Fruit fly (Drosophila melanogaster): Measurements from ENCODE around the gene CG3285.
A peak's percentile ranks its signal among the peaks of the same experiment; 100 is the strongest.

The CG3285 gene

DNA sequence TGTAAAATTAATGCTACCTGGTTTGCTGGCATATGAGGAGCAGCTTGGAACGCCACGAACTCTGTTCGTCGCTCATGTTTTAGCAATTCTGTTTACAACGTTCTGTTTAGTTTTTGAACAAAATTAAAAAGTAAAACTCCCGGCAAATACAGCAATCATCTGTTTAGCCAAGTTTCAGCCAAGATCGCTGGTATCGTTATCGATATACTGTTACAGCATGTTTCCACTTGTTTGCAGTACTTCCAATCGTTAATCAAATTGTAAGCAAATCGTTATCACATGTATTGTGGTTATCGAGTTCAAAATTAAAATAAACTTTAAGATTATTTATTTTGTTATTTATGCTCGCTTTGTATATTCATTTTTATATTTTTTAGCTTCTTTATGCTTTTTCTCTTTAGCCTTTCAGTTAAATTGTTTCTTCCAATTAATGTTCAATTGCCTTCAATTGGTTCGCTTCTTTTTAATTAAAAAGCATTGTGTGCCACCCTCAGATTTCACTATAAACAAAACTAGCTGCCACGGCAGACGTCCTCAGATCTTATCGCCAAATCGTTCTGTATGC lies 10.9 kb upstream of the CG3285 start, which contains the start of the genes Fign and CG8837:
Gene Fign, minus strand, starts transcription at position 142 of the 565 bp plus-strand sequence.
Gene CG8837, plus strand, starts transcription at position 515 of the 565 bp plus-strand sequence.
- TF ChIP-seq CTCF (optimal IDR thresholded peaks at IDR 0.05) (peak in 1 of 2 experiments; percentile 14), CG8478 (optimal IDR thresholded peaks at IDR 0.05) (no peak)

DNA sequence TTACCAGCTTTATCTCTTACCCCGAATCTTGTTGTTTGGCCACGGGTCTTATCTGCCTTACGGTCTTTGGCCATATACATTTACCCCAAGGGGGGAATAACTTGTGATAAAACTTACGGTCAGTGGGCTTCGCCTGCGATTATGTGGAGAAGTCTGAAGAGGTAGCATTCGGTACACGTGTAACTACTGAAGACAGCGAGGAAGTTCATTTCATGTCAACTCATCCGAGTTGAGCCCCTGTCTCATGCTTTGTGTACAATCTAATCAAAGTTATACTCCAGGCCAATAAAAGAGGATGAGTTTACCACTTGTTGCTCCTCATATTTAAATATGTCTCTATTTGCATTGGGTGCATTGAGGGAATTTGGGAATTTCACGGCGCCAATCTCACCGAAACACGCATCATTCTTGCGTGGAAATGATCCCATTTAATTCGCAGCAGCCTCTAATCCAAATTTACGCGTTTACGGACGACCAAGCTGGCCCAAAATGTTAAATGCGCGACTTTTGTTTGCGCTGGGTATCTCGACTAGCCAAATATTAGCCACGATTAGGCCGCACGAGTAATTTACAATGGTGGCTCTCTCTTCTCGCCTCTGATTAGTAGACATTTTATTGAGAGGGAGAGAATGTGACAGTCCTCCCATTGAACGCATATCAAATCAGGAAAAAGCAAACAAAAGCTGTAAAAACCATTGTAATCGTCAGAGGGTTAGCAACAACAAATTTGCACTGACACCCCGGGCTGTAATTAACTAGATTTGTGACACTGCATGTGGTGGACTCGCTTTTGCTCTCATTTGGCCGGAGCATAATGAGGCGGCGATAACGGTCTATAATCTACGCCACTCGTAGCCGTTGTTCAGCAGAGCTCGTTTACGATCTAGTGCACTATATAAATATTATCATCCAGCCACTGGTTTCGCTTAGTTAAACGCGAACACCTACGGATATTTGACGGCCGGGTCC lies 7.1 kb upstream of the CG3285 start, which contains the start of gene CG33281:
Gene CG33281, plus strand, starts transcription at position 919 of the 969 bp plus-strand sequence.
- TF ChIP-seq CG8478 (optimal IDR thresholded peaks at IDR 0.05) (no peak), CTCF (optimal IDR thresholded peaks at IDR 0.05) (no peak)

DNA sequence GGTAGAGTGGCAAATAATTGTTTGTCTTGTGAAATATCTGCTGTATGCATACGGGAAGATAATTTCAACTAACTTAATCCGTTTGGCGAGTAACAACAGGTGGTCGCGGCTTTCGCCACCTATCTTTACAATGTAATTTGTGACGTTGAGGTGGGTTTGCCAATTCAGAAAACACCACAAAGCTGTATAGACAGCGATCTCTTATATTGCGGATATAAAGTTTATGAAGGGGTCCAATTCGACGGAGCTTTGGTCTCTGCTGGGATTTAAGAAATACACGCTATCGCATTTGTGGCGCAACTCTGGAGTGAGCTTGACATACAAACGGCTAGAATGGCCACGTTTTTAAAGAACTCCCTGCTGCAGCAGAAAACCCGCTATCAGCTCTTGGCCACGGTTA lies 3.1 kb upstream of the CG3285 start, which contains the start of gene CG33282:
Gene CG33282, plus strand, starts transcription at position 301 of the 400 bp plus-strand sequence.
- TF ChIP-seq CG8478 (optimal IDR thresholded peaks at IDR 0.05) (no peak), CTCF (optimal IDR thresholded peaks at IDR 0.05) (no peak)

DNA sequence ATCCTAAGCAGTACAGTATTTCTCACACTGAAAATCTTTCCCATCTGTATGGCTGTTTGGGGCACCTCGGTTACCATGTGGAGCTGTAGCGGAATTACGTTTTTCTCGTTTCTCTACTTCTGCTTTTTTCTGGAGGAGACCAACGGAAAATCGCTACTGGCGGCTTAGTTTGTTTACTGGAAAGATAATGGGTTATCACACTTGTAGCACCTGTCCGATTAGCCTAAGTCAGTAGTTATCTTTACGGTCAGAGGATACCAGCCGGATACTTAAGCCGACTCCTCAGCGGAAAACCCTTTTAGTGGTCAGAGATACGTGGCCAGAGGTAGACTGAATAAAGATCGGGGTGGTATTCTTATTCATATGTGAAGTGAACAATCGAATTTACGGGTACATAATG lies 1.8 kb downstream of the CG3285 start, which contains the start of gene CG15408:
Gene CG15408, plus strand, starts transcription at position 301 of the 400 bp plus-strand sequence.
- TF ChIP-seq CG8478 (optimal IDR thresholded peaks at IDR 0.05) (no peak), CTCF (optimal IDR thresholded peaks at IDR 0.05) (no peak)

DNA sequence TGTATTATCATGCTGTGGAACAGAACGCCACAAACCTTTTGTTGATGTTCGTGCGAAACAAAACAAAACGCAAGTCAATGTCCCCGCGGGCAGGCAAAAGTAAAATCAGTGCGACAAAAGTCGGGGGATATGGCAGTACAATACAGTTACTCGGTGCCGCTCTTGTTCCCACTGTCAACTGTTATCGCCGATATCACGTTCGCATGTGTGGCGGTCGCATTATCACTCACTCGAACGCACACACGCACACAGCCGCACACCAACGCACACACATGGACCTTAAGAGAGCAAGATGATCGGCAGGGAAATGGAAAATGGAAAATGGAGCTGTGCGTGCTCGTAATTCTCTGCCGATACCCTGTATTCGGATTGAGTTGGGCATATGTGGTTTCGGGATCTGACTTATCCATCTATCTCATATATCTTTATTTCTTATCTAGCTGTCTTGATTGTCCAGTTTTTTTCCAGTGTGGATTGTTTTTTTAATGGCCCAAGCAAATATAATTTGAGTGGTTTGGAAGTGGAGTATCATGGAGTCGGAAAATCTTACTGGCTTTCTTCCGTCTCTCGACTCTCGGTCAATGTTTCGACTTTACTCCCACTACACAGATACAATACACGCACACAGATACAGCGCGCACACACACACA lies 8.0 kb downstream of the CG3285 start:
- TF ChIP-seq CTCF (optimal IDR thresholded peaks at IDR 0.05), result no peak
- no peak for TF ChIP-seq CG8478 (optimal IDR thresholded peaks at IDR 0.05)

DNA sequence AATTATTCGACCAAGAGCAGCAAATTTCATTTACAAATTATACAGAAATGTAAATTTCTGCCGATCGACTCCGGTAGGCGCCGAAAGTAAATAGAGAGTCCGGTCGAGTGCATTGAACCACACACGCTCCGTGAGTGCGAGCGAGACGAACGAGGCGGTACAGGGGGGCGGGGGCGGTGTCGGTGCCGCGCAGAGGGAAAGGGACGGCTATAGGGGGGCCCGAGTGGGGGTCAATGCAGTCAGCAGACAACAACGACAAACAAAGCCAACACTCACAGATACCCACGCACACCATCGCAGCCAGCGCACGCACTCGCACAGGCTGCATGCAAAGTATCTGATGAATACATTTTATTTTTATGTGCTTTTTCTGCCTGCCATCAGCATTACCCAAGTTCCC lies 8.7 kb downstream of the CG3285 start:
- TF ChIP-seq CG8478 (optimal IDR thresholded peaks at IDR 0.05) (no peak), CTCF (optimal IDR thresholded peaks at IDR 0.05) (no peak)

DNA sequence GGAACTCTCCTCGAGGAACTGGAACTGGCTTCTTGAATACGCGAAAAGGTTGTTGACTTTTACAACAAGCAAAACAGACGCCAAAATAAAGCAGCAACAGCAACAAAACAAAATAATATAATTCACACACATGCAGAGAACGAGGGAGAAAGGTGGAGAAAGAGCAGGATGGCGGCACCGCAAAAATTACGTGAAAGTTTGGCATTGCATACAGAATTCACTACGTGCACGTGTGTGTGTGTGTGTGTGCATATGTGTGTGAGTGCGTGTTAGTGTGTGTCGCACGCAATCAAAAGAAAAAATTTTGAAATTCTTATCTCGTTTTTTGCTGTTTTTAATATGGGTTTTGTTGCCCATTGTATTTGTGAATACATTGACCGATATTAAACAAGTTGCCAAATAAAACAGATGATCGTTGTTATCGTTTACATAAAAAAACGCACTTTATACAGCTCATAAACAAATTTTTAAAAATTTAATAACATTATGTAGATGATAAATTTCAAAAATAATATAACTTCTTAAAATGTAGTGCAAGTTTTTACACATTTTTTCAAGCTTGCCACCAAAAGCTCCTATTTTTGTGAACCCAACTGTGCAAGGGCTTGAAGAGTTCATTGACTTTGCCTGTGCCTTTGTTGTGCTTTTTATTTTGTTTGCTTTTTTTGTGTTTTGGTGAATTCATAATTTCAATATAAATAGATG lies 10.7 kb downstream of the CG3285 start:
- TF ChIP-seq CG8478 (optimal IDR thresholded peaks at IDR 0.05), result no peak
- TF ChIP-seq CTCF (optimal IDR thresholded peaks at IDR 0.05), result no peak

DNA sequence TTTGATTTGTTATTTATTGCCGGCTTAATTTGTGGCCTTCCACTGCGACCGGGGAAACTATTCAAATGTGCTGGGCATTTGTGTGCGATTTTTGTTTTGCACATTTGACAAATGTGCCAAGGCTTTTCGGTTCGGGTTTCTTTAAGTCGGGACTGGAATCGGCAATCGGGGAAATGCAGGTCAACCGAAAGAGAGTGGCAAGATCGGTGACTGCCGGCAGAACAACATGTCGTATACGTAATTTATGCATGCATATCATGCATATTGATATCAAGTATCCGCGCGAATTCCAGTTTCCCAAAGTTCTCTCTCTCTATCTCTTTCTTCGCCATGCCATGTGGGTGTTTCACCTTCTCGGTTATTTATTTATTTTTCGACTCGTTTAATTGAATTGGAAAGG lies 11.6 kb downstream of the CG3285 start:
- TF ChIP-seq CTCF (optimal IDR thresholded peaks at IDR 0.05), result no peak
- TF ChIP-seq CG8478 (optimal IDR thresholded peaks at IDR 0.05), result no peak

DNA sequence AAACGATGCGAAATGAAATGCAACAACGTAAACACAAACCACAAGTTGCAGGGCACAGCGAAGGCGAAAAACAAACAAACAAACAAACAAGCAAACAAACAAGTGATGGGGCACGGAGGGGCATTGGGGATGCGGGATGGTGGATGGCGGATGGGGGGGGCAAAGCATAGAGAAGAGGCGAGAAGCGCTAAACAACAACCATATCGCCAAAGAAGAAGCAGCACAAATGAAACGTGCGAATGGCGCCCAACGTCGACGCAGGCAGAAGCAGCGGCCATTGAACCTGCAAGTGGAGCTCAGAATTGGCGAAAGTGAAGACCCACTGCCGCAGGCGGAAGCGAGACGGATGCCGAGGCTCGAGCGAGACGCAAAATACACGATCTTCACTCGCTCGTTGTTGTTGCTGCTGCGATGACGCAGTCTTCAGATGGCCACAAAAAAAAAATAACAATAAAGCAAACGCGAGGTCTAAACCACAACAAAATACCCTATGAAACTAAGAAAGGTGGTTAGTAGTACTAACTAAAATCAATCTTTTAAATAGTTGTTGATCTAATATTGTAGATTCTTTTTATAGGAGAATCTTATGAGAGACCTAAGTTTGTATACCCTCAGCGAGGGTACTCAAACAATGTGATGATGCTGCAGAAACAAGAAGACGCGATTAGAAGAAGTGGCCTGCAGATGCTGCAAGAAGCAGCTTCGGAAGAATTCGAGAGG lies 15.2 kb downstream of the CG3285 start:
- TF ChIP-seq CG8478 (optimal IDR thresholded peaks at IDR 0.05) (no peak), CTCF (optimal IDR thresholded peaks at IDR 0.05) (no peak)

DNA sequence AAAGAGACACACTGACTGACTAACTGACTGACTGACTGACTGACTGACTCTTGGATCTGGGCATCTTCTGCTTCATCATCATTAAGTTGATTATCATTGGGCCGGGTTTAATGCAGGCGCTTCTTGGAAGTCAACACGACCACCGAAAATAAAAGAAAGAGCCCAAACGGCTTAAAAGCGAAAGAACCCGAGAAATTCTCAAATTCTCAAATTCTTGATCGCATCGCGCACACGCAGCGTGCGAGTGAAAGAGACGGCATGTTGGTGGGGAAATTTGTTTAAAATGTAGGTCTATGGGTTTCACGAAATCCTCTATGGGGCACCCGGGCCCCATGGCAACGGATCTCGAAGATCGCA lies 15.7 kb downstream of the CG3285 start:
- no peak for TF ChIP-seq CTCF (optimal IDR thresholded peaks at IDR 0.05)
- no peak for TF ChIP-seq CG8478 (optimal IDR thresholded peaks at IDR 0.05)

DNA sequence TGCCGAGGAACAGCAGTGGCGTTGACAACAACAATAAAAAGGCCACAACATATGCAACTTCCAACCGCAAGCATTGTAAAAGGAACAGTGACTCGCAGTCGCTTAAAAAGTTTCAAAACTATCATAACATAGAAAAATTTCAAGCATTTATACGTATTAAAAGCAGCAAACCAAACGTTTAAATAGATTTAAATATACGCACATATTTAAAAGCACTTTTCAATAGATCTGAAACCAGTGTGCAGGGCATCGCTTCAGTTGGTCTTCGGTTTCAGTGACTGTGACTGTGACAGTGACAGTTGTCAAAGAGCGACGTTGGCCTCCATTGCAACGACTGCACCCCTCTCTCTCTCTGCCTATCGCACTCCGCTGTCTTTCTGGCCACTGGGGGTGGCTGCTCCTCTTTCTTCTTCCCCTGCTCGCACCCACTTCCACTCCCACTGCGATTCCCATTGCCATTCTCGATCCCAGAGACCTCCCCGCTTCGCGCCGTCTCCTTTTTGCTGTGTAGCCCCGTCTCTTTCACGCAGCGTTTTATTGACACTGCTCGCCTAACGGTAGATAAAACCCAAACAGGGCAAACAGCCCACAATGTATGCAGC lies 17.5 kb downstream of the CG3285 start:
- TF ChIP-seq CTCF (optimal IDR thresholded peaks at IDR 0.05) (no peak), CG8478 (optimal IDR thresholded peaks at IDR 0.05) (no peak)

DNA sequence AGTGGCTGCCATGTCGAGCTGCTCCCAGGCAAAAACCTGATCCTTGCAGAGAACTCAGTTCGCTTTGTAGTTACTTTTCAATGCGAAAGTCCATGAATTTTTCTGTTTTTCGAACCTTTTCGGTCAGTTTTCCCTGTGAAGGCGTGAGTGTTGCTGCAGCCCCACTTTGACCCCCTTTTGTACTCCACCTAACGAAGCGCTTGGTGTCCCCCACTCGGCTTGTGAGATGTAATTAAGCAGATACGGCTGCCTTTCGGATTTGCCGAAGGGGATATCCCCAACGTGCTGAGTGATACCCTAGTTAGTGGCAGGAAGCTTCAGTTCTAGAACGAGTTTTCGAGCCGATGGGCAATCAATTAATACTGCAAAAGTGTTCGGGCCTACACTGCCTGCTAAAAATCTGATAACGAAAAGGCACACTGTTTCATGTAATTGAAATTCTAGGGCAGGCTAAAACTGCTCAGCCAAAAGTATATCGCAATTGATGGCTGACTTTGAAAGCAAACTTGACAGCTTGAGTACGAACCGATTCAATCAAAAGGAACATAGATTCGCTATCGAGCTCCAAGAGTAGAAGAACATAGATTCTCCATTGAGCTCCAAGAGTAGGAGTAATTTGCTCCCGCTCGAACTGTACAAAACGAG lies 21.0 kb downstream of the CG3285 start:
- no peak for TF ChIP-seq CG8478 (optimal IDR thresholded peaks at IDR 0.05)
- no peak for TF ChIP-seq CTCF (optimal IDR thresholded peaks at IDR 0.05)

DNA sequence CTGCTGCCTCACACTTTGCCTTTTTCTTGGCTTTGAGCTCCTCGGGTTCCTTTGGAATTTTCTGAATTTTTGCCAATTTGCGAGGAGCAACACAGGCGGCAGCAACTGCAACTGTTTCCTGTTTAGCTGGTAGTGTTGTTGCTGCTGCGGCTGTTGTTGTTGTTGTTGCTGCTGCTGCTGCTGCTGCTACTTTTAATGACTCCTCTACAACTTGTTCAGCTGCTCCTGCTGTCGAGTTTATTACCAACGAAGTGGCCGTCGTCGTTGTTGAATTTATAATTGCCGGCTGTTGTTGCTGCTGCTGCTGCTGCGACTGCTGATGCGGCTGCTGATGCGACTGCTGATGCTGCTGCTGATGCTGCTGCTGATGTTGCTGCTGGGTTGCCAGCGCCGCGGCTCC lies 22.2 kb downstream of the CG3285 start:
- TF ChIP-seq CTCF (optimal IDR thresholded peaks at IDR 0.05) (no peak), CG8478 (optimal IDR thresholded peaks at IDR 0.05) (no peak)

Data from S2 (cell line).